Fruit fly (Drosophila melanogaster) whole organism: Measurements from ENCODE around the gene LysE.

ENCODE experiments used
- CG8478 ChIP-seq: fragments of >200 bp; optimal IDR thresholded peaks from 2 replicates; lab custom pipeline; 2018; ENCODE audit warnings: inconsistent platforms
- Dll ChIP-seq: fragments of >200 bp; optimal IDR thresholded peaks from 2 replicates; lab custom pipeline; 2017
- EcR ChIP-seq, 2 experiments: fragments of >200 bp; optimal IDR thresholded peaks; 2 replicates each; lab custom pipeline; 2017; ENCODE audit warnings: missing biosample characterization in 2 of 2, missing genetic modification characterization in 2 of 2, missing genetic modification reagents in 2 of 2
- pan ChIP-seq: fragments of >200 bp; optimal IDR thresholded peaks from 2 replicates; lab custom pipeline; 2017
- psq ChIP-seq: fragments of >200 bp; optimal IDR thresholded peaks from 2 replicates; lab custom pipeline; 2017
- usp ChIP-seq: fragments of >200 bp; optimal IDR thresholded peaks from 2 replicates; lab custom pipeline; 2017; ENCODE audit warnings: missing biosample characterization, missing genetic modification characterization, mixed read lengths

The LysE gene

DNA sequence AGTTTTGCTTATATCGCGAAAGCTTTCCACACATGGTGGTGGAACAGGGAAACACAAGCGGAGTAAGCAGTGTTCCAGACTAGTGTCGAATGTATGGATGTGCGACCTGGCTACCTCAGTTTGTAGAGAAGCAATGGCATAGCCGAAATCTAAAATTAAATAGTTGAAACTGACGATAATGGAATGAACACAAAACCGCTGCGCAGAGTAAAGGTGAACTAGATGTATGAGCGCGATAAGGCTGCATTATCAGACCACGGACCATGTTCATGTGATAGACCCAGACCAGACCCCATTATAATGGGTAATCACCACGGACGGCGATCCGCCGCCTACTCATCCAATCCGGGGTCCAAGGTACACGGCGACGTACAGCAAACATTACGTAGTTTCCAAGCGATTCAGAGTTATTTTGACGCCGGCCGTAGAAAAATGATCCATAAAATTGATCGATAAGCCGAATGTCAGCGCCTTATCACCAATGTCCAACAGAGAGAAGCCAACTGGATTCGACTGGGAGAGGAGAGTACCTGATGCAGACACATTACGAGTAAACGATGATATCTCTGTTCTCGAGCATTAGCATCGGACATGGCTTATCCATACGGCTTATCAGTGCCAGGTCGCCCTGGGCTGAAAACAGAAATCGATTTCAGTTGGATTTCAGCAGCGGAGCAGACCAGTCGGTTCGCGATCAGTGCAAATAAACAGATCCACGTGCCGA, 23.5 kb upstream of the LysE start, which contains the start of gene CG13912:
Gene CG13912, plus strand, starts transcription at position 653 of the 724 bp plus-strand sequence.
- TF ChIP-seq Dll (lab: Kevin White, UChicago) (no peak), CG8478 (no peak), psq (lab: Kevin White, UChicago) (no peak), pan (lab: Kevin White, UChicago) (no peak), usp (GFP tag; lab: Kevin White, UChicago) (no peak), EcR (GFP tag; optimal IDR thresholded peaks at IDR 0.05; lab: Kevin White, UChicago) (no peak)

DNA sequence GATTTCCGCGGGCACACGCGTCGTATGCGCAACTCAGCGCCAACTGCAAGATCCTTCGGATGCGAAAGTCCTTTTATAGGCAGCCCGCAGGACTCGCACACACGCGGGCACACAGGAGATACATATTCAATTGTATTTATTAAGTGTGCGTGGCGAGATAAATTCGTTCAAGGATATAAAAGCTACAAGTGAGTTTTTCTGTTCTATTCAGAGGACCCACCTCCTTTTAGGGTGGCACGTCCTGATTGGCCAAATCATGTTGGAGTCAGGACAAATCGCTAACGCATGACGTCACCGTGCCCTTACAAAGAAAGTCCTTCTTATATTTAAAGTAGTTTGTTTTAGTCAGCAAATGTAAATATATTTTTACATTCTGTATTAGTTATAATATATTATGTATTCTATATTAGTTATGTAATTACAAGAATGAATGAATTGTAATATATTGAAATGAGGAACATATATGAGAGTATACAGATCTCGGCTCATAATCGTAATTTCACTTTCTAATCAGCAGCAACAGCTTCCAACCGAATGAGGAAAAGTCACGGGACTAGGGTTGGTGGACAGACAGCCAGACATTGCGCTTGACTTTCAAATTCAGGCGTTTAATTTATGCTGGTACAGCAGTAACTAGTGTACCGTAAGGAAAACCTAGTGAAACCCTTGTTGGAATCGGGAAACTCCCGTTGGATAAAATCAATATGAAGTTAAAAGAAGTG, 19.3 kb upstream of the LysE start, which contains the start of gene Trhn:
Gene Trhn, minus strand, starts transcription at position 51 of the 722 bp plus-strand sequence.
- TF ChIP-seq Dll (lab: Kevin White, UChicago) (no peak), CG8478 (no peak), psq (lab: Kevin White, UChicago) (no peak), EcR (GFP tag; optimal IDR thresholded peaks at IDR 0.05; lab: Kevin White, UChicago) (no peak), usp (GFP tag; lab: Kevin White, UChicago) (no peak), pan (lab: Kevin White, UChicago) (no peak)

dm6 chr3L:1195202-1195601, 17.4 kb upstream of the LysE start, which contains the start of gene LysX:
LysX (minus strand) TSS chr3L:1195302.
- TF ChIP-seq psq (lab: Kevin White, UChicago) = no peak
- TF ChIP-seq CG8478 = no peak
- no peak for TF ChIP-seq usp (GFP tag; lab: Kevin White, UChicago)
- TF ChIP-seq EcR (GFP tag; optimal IDR thresholded peaks at IDR 0.05; lab: Kevin White, UChicago) = no peak
- no peak for TF ChIP-seq pan (lab: Kevin White, UChicago)
- TF ChIP-seq Dll (lab: Kevin White, UChicago) = no peak

dm6 chr3L:1195868-1196552, 16.6 kb upstream of the LysE start, which contains the start of gene Aplip1:
Aplip1 (plus strand) TSS chr3L:1196317.
- TF ChIP-seq usp (GFP tag; lab: Kevin White, UChicago) = no peak

dm6 chr3L:1200357-1201051, 12.1 kb upstream of the LysE start, which contains the start of gene mwh:
mwh (plus strand) TSS chr3L:1200786.
- TF ChIP-seq EcR (GFP tag; optimal IDR thresholded peaks at IDR 0.05; lab: Kevin White, UChicago) (no peak), Dll (lab: Kevin White, UChicago) (no peak), usp (GFP tag; lab: Kevin White, UChicago) (no peak), pan (lab: Kevin White, UChicago) (no peak), psq (lab: Kevin White, UChicago) (no peak), CG8478 (no peak)

DNA sequence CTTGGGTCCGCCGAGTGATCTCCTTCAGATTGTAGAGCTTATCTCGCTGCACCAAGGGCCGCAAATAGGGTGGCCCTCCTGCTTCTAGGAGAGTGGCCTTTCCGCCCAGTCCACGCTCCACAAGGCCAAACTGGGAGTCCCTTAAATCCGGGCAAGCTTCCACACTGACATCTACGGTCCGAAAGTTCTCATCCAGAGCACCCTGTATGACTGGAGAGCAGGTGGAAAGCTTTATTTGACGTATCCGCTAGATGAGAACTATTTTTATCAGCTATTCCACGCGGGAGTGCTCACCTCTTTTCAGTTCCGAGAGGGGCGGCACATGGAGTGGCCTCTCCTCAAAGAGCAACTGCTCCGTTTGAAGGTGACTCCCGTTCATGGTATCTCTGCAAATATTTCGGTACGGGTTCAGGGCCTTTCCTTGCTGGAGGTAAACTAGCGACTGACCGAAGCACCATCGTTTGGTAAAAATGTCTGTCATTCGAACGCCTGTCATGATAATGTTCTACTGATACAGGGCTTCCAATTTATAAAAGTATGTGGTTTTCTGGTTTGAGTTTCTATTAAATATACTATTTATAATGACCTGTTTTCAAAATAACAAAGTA, 9.9 kb upstream of the LysE start, which contains the start of gene meep:
Gene meep, minus strand, starts transcription at position 449 of the 608 bp plus-strand sequence.
- no peak for TF ChIP-seq usp (GFP tag; lab: Kevin White, UChicago)

DNA sequence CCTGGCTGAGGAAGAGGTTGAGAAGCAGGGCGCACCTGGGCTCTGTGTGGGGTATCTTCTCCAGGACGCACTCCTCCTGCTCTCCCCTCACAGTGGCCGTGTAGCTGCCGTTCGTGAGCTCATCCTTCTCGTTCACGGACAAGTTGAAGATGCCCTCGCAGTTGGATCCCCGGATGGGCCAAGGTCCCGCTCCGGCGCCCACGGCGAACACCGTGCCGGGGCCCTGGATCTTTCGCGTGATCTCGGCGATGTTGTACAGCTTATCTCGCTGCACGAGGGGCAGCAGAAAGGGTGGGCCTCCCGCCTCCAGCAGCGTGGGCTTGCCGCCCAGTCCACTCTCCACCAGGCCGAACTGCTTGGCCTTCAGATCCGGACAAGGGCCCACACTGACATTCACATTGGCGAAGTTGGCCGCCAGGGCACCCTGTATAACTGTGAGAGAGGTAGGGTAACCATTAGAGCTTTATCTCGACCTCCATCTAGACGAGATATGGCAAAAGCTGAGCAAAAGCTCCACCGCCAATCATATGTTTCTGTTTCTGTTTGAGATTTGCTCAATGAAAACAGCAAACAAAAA, 8.7 kb upstream of the LysE start:
- TF ChIP-seq pan (lab: Kevin White, UChicago) = no peak
- TF ChIP-seq psq (lab: Kevin White, UChicago) = no peak
- no peak for TF ChIP-seq usp (GFP tag; lab: Kevin White, UChicago)
- no peak for TF ChIP-seq Dll (lab: Kevin White, UChicago)
- no peak for TF ChIP-seq EcR (GFP tag; optimal IDR thresholded peaks at IDR 0.05; lab: Kevin White, UChicago)
- no peak for TF ChIP-seq CG8478

dm6 chr3L:1204674-1205547, 7.7 kb upstream of the LysE start, which contains the start of gene CG9119:
CG9119 (minus strand) TSS chr3L:1204795.
- TF ChIP-seq Dll (lab: Kevin White, UChicago) = no peak
- TF ChIP-seq pan (lab: Kevin White, UChicago) = no peak
- TF ChIP-seq usp (GFP tag; lab: Kevin White, UChicago) = no peak
- TF ChIP-seq EcR (GFP tag; optimal IDR thresholded peaks at IDR 0.05; lab: Kevin White, UChicago) = no peak
- no peak for TF ChIP-seq psq (lab: Kevin White, UChicago)
- no peak for TF ChIP-seq CG8478

dm6 chr3L:1206682-1207421, 5.8 kb upstream of the LysE start, which contains the start of gene LysB:
LysB (plus strand) TSS chr3L:1207371.
- TF ChIP-seq Dll (lab: Kevin White, UChicago) (no peak), psq (lab: Kevin White, UChicago) (no peak), pan (lab: Kevin White, UChicago) (no peak)
